Worm (Caenorhabditis elegans): ENCODE measurements around the gene H12D21.10.

Gene H12D21.10

DNA sequence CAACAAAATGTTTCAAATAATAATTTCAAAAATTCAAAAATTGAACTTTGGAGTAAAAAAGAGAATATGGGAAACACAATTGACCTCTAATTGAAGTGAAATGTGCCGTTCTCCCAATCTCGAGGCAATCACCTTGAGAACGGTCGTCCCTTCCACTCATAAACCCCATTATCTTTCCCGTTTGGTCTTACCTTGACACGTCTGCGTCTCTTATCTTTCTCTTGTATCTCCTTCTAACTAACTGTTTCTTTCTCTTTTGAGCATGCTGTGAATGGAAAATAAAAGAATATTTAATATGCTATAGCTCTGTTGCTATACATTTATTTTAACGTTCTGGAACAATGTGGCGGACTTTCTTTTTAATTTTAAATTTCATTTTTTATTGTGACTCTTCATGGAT, at the start of gene H12D21.10:
TSS of gene H12D21.10 (plus strand) at position 260 of the 400 bp plus-strand sequence.
- no peak for TF ChIP-seq sem-2 (GFP tag; optimal IDR thresholded peaks at IDR 0.05)
- TF ChIP-seq elt-1 (tag; optimal IDR thresholded peaks at IDR 0.05; ENCODE audit: borderline replicate concordance, insufficient read depth) = peak; percentile 22

DNA sequence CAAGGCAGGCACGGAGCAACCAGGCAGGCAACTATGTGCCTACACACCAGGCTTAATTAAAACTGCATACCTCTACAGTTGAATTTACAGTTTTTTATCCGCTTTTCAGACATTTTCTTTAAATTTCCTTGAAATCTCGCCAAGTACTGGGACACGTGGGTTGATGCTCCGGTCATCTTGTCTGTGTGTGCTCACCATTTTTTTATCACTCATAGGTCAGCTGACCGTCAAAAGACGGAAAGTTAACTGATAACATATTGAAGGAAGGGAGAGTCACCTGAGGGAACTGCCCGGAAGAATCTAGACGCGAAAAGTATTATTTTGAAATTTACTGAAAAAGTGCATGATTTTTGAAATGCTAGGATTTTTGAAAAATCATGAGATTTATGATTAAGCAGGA, 49.1 kb upstream of the H12D21.10 start:
- TF ChIP-seq ceh-83 (GFP tag; optimal IDR thresholded peaks at IDR 0.05) (no peak), lin-32 (GFP tag; optimal IDR thresholded peaks at IDR 0.05) (no peak), tbx-8 (GFP tag; optimal IDR thresholded peaks at IDR 0.05) (no peak), drap-1 (GFP tag; optimal IDR thresholded peaks at IDR 0.05) (no peak), hlh-1 (tag; optimal IDR thresholded peaks at IDR 0.05) (no peak), nhr-28 (tag; optimal IDR thresholded peaks at IDR 0.05) (no peak), nhr-76 (tag; optimal IDR thresholded peaks at IDR 0.05) (no peak), lin-13 (tag; optimal IDR thresholded peaks at IDR 0.05) (no peak), elt-3 (tag; optimal IDR thresholded peaks at IDR 0.05) (no peak)

- peak; percentile 80 for TF ChIP-seq ces-1 (GFP tag; optimal IDR thresholded peaks at IDR 0.05)
- peak; percentile 20 for TF ChIP-seq mls-2 (tag; optimal IDR thresholded peaks at IDR 0.05)
- TF ChIP-seq mep-1 (tag; optimal IDR thresholded peaks at IDR 0.05) = no peak
- TF ChIP-seq drap-1 (GFP tag; optimal IDR thresholded peaks at IDR 0.05) = peak; percentile 4
Measured at ce11 chrV:14851206-14851605, 48.4 kb upstream of the H12D21.10 start.

DNA sequence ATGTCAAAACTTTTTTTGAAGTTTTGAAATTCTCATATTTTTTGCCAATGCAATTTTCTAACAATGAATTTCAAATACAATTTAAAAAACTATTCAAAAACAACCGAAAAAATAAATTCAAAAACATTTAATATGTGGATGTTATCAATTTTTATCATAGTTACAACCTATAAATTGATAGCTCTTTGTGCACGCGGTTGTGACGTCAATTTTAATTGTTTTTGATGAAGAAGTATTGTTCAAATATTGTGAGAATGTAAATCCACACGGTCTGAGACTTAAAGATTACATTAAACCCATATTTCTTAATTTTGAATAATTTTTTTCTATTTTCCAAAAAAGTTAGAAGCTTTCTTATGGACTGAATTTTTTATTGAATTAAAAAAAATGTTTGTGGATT, 47.6 kb upstream of the H12D21.10 start:
- no peak for TF ChIP-seq ceh-43 (GFP tag; optimal IDR thresholded peaks at IDR 0.05)
- TF ChIP-seq lin-13 (tag; optimal IDR thresholded peaks at IDR 0.05) = no peak
- TF ChIP-seq sptf-1 (tag; optimal IDR thresholded peaks at IDR 0.05) = no peak
- TF ChIP-seq mab-5 (tag; optimal IDR thresholded peaks at IDR 0.05) = no peak
- TF ChIP-seq flh-1 (GFP tag; optimal IDR thresholded peaks at IDR 0.05) = no peak
- no peak for TF ChIP-seq ces-1 (GFP tag; optimal IDR thresholded peaks at IDR 0.05)

DNA sequence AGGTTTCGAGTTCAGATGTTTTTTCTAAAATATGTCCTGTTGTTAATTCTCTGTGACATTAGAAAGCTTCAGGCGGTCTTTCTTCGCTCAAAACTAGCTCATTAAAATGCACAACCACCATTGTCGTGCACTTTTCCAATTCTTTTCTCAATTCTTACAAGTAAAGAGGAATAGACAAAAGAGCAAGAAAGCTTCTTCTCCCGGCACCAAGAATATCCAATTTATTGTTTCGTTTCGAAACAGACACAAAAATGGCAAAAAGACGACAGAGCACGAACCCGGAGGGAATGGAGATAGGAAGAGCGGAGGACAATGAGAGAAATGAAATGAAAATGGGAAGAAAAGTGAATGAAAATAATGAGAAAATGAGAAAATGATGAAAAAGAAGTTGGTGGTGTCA, 47.0 kb upstream of the H12D21.10 start:
- TF ChIP-seq ces-1 (GFP tag; optimal IDR thresholded peaks at IDR 0.05) (peak; percentile 58), nhr-237 (tag; optimal IDR thresholded peaks at IDR 0.05) (no peak)

DNA sequence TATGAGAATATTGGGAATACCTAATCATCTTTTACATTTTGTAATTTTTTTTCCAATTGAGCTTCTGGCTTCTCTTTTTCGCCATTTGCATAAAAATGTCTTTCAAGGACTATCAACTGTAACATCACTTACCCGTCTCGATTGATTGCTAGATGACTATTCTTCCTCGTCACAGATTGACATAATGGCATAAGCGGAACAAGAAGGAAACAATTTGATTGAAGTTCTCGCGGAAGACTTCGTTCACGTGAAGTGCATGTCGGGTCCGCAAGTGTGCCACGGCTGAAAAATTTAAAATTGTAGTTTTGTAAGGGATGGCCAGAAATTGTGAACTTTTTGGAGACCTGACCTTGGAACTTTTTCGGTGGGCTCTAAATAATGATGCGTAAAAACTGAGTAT, 45.9 kb upstream of the H12D21.10 start:
- TF ChIP-seq M03D4.4 (tag; optimal IDR thresholded peaks at IDR 0.05) = no peak
- peak; percentile 1 for TF ChIP-seq ces-1 (GFP tag; optimal IDR thresholded peaks at IDR 0.05)

DNA sequence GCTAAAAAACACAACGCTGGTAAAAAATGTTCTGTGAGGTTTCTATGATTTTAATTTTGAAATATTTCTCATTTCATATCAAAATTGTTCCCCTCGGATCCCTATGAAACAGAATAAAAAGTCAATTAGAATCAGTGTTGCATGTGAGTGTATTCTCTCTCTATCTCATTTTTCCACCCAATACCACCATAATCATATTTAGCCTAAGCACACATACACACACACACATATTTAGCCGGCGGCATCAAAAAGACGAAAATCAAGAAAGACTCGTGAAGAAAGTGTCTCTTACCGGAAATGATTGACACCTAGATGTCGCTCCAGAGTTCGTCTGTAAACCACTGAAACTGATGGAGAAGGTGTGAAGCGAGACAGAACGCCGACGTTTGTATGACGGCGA, 45.3 kb upstream of the H12D21.10 start:
- no peak for TF ChIP-seq mab-5 (tag; optimal IDR thresholded peaks at IDR 0.05)
- peak; percentile 88 for TF ChIP-seq ces-1 (GFP tag; optimal IDR thresholded peaks at IDR 0.05)
- TF ChIP-seq drap-1 (GFP tag; optimal IDR thresholded peaks at IDR 0.05) = no peak

- TF ChIP-seq unc-120 (tag; optimal IDR thresholded peaks at IDR 0.05; ENCODE audit: poor library complexity, severe bottlenecking) (peak; percentile 53), lsy-2 (tag; optimal IDR thresholded peaks at IDR 0.05) (no peak), nhr-237 (tag; optimal IDR thresholded peaks at IDR 0.05) (no peak), lin-13 (tag; optimal IDR thresholded peaks at IDR 0.05) (no peak), nhr-28 (tag; optimal IDR thresholded peaks at IDR 0.05) (no peak), tbx-8 (GFP tag; optimal IDR thresholded peaks at IDR 0.05) (no peak), nhr-76 (tag; optimal IDR thresholded peaks at IDR 0.05) (no peak), mls-2 (tag; optimal IDR thresholded peaks at IDR 0.05) (peak; percentile 50), mab-5 (tag; optimal IDR thresholded peaks at IDR 0.05) (no peak), flh-1 (GFP tag; optimal IDR thresholded peaks at IDR 0.05) (peak; percentile 40), blmp-1 (tag; optimal IDR thresholded peaks at IDR 0.05) (no peak), drap-1 (GFP tag; optimal IDR thresholded peaks at IDR 0.05) (peak; percentile 91), M03D4.4 (tag; optimal IDR thresholded peaks at IDR 0.05) (peak; percentile 78), ces-1 (GFP tag; optimal IDR thresholded peaks at IDR 0.05) (no peak), ztf-11 (tag; optimal IDR thresholded peaks at IDR 0.05) (no peak), ham-2 (GFP tag; optimal IDR thresholded peaks at IDR 0.05) (no peak), elt-1 (tag; optimal IDR thresholded peaks at IDR 0.05; ENCODE audit: borderline replicate concordance, insufficient read depth) (no peak), ceh-39 (tag; optimal IDR thresholded peaks at IDR 0.05) (no peak), nhr-2 (tag; optimal IDR thresholded peaks at IDR 0.05) (no peak), ceh-83 (GFP tag; optimal IDR thresholded peaks at IDR 0.05) (peak; percentile 47), zip-8 (tag; optimal IDR thresholded peaks at IDR 0.05) (no peak), lin-32 (GFP tag; optimal IDR thresholded peaks at IDR 0.05) (no peak), unc-39 (tag; optimal IDR thresholded peaks at IDR 0.05) (no peak), nhr-12 (tag; optimal IDR thresholded peaks at IDR 0.05) (no peak), bed-3 (GFP tag; optimal IDR thresholded peaks at IDR 0.05) (peak; percentile 39), hlh-1 (tag; optimal IDR thresholded peaks at IDR 0.05) (no peak), elt-3 (tag; optimal IDR thresholded peaks at IDR 0.05) (no peak), unc-62 (GFP tag; optimal IDR thresholded peaks at IDR 0.05) (no peak), pha-4 (tag; optimal IDR thresholded peaks at IDR 0.05) (no peak), mep-1 (tag; optimal IDR thresholded peaks at IDR 0.05) (no peak), cnd-1 (tag; optimal IDR thresholded peaks at IDR 0.05) (peak; percentile 47), ceh-43 (GFP tag; optimal IDR thresholded peaks at IDR 0.05) (peak; percentile 61), sem-2 (GFP tag; optimal IDR thresholded peaks at IDR 0.05) (peak; percentile 59)
Measured at ce11 chrV:14855626-14856025, 44.0 kb upstream of the H12D21.10 start.

Measured in whole organism, mixed stage, embryonic.